Worm (Caenorhabditis elegans) whole organism, young adult: ENCODE data around the gene K05F6.12.

ENCODE experiments used
- B0035.1 ChIP-seq: sonication (generic microtip); optimal IDR thresholded peaks from 2 replicates; lab custom pipeline; 2016; ENCODE audit warnings: missing genetic modification characterization, mild to moderate bottlenecking, missing compliant biosample characterization, missing genotype, missing genetic modification reagents
- F10E7.11 ChIP-seq: sonication (generic microtip); optimal IDR thresholded peaks from 2 replicates; lab custom pipeline; 2017; ENCODE audit warnings: mild to moderate bottlenecking, missing genetic modification characterization, moderate library complexity, missing compliant biosample characterization
- ama-1 ChIP-seq, 3 experiments: fragments of 150-350 bp in 1 of 3; sonication (generic microtip) in 2 of 3; optimal IDR thresholded peaks; 2 replicates each; lab custom pipeline; 2014 to 2018; ENCODE audit warnings: missing biosample characterization in 2 of 3, missing genetic modification characterization in 2 of 3, missing genetic modification reagents in 2 of 3
- lsl-1 ChIP-seq: fragments of 200-800 bp; sonication (Bioruptor generic); optimal IDR thresholded peaks from 2 replicates; lab custom pipeline; 2018; ENCODE audit warnings: mild to moderate bottlenecking, missing genetic modification characterization, moderate library complexity, missing compliant biosample characterization
- nfyb-1 ChIP-seq: fragments of 200-800 bp; sonication (Bioruptor generic); IDR thresholded peaks from 2 replicates; pipeline ENCODE4 v1.3.6; 2022; ENCODE audit warnings: missing genetic modification reagents, missing genetic modification characterization, missing compliant biosample characterization
- unc-62 ChIP-seq: fragments of 150-350 bp; optimal IDR thresholded peaks from 2 replicates; lab custom pipeline; 2014; ENCODE audit warnings: missing biosample characterization, missing genetic modification reagents, missing genetic modification characterization

DNA sequence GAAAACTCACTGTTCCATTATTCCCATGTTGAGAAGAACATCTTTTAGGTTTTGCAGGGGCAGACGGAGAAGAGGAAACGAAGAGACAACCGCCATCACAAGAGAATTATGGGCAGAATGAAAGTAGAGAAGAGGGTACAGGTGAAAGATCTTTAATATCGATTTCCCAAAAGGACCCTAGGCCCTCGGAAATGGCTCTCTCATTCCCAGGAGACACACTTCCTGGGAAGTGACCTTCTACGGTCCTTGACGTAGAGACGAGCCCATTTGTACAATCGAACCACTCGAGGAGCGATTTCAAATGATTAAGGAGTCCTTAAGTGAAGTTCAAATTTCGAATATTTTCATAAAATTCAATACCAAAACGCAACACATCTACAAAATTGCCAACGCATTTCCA, 25.3 kb downstream of the K05F6.12 start, which contains the start of gene fbxb-46:
- TF ChIP-seq unc-62 (GFP tag; lab: Kevin White, UChicago) (no peak), B0035.1 (tag; lab: Kevin White, UChicago) (no peak), F10E7.11 (tag; lab: Kevin White, UChicago) (no peak), ama-1 (optimal IDR thresholded peaks at IDR 0.05; lab: Kevin White, UChicago) (no peak), ama-1 (GFP tag; optimal IDR thresholded peaks at IDR 0.05; lab: Kevin White, UChicago) (no peak), lsl-1 (GFP tag; lab: Kevin White, UChicago) (no peak), nfyb-1 (GFP tag; lab: Robert Waterston, UW) (no peak)
